Fruit fly (Drosophila melanogaster) whole organism: Measurements from ENCODE around the gene SH3PX1.

Source experiments
- pan ChIP-seq: fragments of >200 bp; optimal IDR thresholded peaks from 2 replicates; lab custom pipeline; 2017
- psq ChIP-seq: fragments of >200 bp; optimal IDR thresholded peaks from 2 replicates; lab custom pipeline; 2017

dm6 chr3L:9739629-9740028 is 26.0 kb upstream of the SH3PX1 start:
- TF ChIP-seq pan (no peak), psq (lab: Kevin White, UChicago) (no peak)
